Fruit fly (Drosophila melanogaster): ENCODE data around the gene CG15529.

Gene CG15529

DNA sequence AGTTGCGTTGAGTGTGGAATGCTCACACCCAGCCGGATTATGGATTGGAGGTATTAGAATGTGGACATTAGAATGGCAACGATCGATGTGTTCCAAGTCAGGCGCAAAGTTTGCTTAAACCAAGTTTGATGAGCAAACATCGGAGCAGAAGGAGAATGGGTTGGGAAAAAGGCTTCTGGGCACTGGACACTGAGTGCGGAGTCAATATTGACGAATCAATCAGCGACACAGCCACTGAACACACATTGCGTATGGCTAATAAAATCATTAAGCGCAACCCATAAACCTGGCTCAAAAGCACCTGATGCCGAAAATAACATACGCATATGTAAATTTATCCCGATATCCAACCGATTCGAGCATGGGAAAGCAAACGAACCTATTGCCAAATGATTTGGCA, 42.0 kb downstream of the CG15529 start:
- no peak for TF ChIP-seq CG14655 (GFP tag; optimal IDR thresholded peaks at IDR 0.05)
- no peak for TF ChIP-seq CG8301 (tag; optimal IDR thresholded peaks at IDR 0.05)
- no peak for TF ChIP-seq CG34367 (tag; optimal IDR thresholded peaks at IDR 0.05)
- TF ChIP-seq EcR (GFP tag; optimal IDR thresholded peaks at IDR 0.05): no peak
- no peak for TF ChIP-seq fd96Ca (GFP tag; IDR thresholded peaks at IDR 0.05)
- TF ChIP-seq Ets98B (GFP tag; IDR thresholded peaks at IDR 0.05): no peak
- TF ChIP-seq Snoo (tag; optimal IDR thresholded peaks at IDR 0.05): no peak
- TF ChIP-seq CG4496 (GFP tag; IDR thresholded peaks at IDR 0.05): no peak
- no peak for TF ChIP-seq CG8159 (tag; optimal IDR thresholded peaks at IDR 0.05)
- TF ChIP-seq CG9948 (tag; optimal IDR thresholded peaks at IDR 0.05): no peak
- TF ChIP-seq D1 (tag; optimal IDR thresholded peaks at IDR 0.05): no peak
- no peak for TF ChIP-seq CG12605 (GFP tag; IDR thresholded peaks at IDR 0.05)
- TF ChIP-seq rn (GFP tag; IDR thresholded peaks at IDR 0.05): no peak
- no peak for TF ChIP-seq Pif1A (GFP tag; optimal IDR thresholded peaks at IDR 0.05)
- TF ChIP-seq Pif1B (GFP tag; optimal IDR thresholded peaks at IDR 0.05): no peak

- TF ChIP-seq CG8301 (tag; optimal IDR thresholded peaks at IDR 0.05): peak; percentile 23
- peak; percentile 18 for TF ChIP-seq CG15710 (tag; optimal IDR thresholded peaks at IDR 0.05)
- TF ChIP-seq CG13204 (GFP tag; optimal IDR thresholded peaks at IDR 0.05): no peak
- TF ChIP-seq CG14655 (GFP tag; optimal IDR thresholded peaks at IDR 0.05): peak; percentile 14
- TF ChIP-seq CG10348 (GFP tag; IDR thresholded peaks at IDR 0.05): no peak
- no peak for TF ChIP-seq CG8159 (tag; optimal IDR thresholded peaks at IDR 0.05)
- TF ChIP-seq gl (tag; optimal IDR thresholded peaks at IDR 0.05): no peak
- TF ChIP-seq Pif1B (GFP tag; optimal IDR thresholded peaks at IDR 0.05): no peak
- no peak for TF ChIP-seq rn (GFP tag; IDR thresholded peaks at IDR 0.05)
- TF ChIP-seq CG32121 (GFP tag; IDR thresholded peaks at IDR 0.05): peak; percentile 59
- TF ChIP-seq CG17806 (tag; optimal IDR thresholded peaks at IDR 0.05): peak; percentile 3
- TF ChIP-seq CG4496 (GFP tag; IDR thresholded peaks at IDR 0.05): peak; percentile 64
- TF ChIP-seq Ets98B (GFP tag; IDR thresholded peaks at IDR 0.05): peak; percentile 64
- no peak for TF ChIP-seq Snoo (tag; optimal IDR thresholded peaks at IDR 0.05)
- TF ChIP-seq D1 (tag; optimal IDR thresholded peaks at IDR 0.05): no peak
- TF ChIP-seq CG34367 (tag; optimal IDR thresholded peaks at IDR 0.05): no peak
- TF ChIP-seq EcR (GFP tag; optimal IDR thresholded peaks at IDR 0.05): no peak
- TF ChIP-seq Pif1A (GFP tag; optimal IDR thresholded peaks at IDR 0.05): no peak
- TF ChIP-seq CG9948 (tag; optimal IDR thresholded peaks at IDR 0.05): no peak
- TF ChIP-seq fd96Ca (GFP tag; IDR thresholded peaks at IDR 0.05): peak; percentile 64
- no peak for TF ChIP-seq CG12605 (GFP tag; IDR thresholded peaks at IDR 0.05)
Measured at dm6 chr3R:30195606-30196049, 43.8 kb downstream of the CG15529 start.

DNA sequence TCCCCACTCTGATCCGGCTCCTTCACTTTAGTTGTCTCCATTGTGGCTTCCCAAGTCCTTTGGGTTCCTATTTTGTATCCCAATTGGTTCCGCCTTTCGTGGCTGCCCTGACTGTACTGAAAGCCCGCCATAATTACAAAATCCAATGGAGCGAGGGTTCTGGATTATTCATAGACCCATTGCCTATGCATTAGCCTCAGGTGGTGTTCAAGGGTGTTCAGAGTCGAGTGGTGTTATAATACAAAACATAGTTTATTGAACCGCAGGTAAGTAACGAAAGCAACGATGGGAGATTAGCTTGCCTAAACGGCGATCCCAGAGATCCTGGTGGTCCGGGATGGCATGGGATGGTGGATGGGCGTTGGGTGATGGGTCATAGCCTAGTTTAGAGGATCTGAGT, 44.3 kb downstream of the CG15529 start, which contains the start of gene CG15531:
Gene CG15531, minus strand, starts transcription at position 101 of the 400 bp plus-strand sequence.
- TF ChIP-seq D1 (tag; optimal IDR thresholded peaks at IDR 0.05) (no peak), CG15710 (tag; optimal IDR thresholded peaks at IDR 0.05) (no peak), EcR (GFP tag; optimal IDR thresholded peaks at IDR 0.05) (no peak), Ets98B (GFP tag; IDR thresholded peaks at IDR 0.05) (no peak), gl (tag; optimal IDR thresholded peaks at IDR 0.05) (no peak), CG8159 (tag; optimal IDR thresholded peaks at IDR 0.05) (no peak), CG10348 (GFP tag; IDR thresholded peaks at IDR 0.05) (no peak), CG9948 (tag; optimal IDR thresholded peaks at IDR 0.05) (no peak), Pif1B (GFP tag; optimal IDR thresholded peaks at IDR 0.05) (no peak), rn (GFP tag; IDR thresholded peaks at IDR 0.05) (no peak), CG8301 (tag; optimal IDR thresholded peaks at IDR 0.05) (no peak)

DNA sequence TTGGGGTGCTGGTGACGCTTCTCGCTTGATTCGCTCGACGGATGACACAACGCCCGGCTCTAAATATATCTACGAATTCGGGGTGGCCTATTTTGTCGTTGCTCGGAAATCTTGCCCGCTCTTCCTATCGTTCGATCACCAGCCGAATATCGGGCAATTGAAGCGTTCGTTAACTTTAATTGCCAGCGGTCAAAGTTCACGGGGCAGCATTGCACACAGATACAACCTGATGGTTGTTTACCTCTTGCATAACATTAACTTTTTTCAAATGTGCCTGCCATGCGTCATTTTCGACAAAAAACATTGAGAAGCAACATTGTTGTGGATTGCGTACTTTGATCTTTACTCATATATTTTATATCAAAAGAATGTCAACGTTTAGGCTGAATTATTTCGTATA, 45.9 kb downstream of the CG15529 start:
- TF ChIP-seq Ets98B (GFP tag; IDR thresholded peaks at IDR 0.05) (no peak), CG10348 (GFP tag; IDR thresholded peaks at IDR 0.05) (no peak), CG32121 (GFP tag; IDR thresholded peaks at IDR 0.05) (no peak), gl (tag; optimal IDR thresholded peaks at IDR 0.05) (no peak), CG9948 (tag; optimal IDR thresholded peaks at IDR 0.05) (no peak)

DNA sequence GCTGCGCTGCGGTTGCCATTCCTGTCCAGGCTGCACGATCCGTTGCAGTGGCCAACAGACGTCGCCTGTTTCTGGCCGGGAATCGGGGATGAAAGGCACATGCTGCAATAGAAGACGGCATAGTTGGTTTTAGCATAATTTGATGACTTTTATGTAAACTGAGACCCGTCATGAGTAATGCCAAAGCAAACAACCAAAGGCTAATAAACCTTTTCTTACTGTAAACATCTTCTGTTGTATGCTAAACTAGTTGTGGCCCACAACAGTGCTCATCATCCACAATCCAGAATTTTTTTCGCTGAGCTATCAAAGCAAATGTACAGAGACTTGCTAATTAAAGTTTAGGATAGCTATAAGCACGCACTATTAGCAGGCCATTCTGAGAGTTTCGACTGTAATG, 46.9 kb downstream of the CG15529 start:
- TF ChIP-seq CG8159 (tag; optimal IDR thresholded peaks at IDR 0.05) (no peak), CG12605 (GFP tag; IDR thresholded peaks at IDR 0.05) (no peak), CG10348 (GFP tag; IDR thresholded peaks at IDR 0.05) (no peak), EcR (GFP tag; optimal IDR thresholded peaks at IDR 0.05) (no peak), CG34367 (tag; optimal IDR thresholded peaks at IDR 0.05) (no peak), CG13204 (GFP tag; optimal IDR thresholded peaks at IDR 0.05) (no peak), gl (tag; optimal IDR thresholded peaks at IDR 0.05) (no peak), CG15710 (tag; optimal IDR thresholded peaks at IDR 0.05) (no peak), Pif1A (GFP tag; optimal IDR thresholded peaks at IDR 0.05) (no peak), CG8301 (tag; optimal IDR thresholded peaks at IDR 0.05) (no peak), Snoo (tag; optimal IDR thresholded peaks at IDR 0.05) (no peak), Pif1B (GFP tag; optimal IDR thresholded peaks at IDR 0.05) (no peak), CG4496 (GFP tag; IDR thresholded peaks at IDR 0.05) (no peak), fd96Ca (GFP tag; IDR thresholded peaks at IDR 0.05) (no peak), D1 (tag; optimal IDR thresholded peaks at IDR 0.05) (no peak), CG32121 (GFP tag; IDR thresholded peaks at IDR 0.05) (no peak)

dm6 chr3R:30200091-30200698, 48.3 kb downstream of the CG15529 start:
- TF ChIP-seq CG13204 (GFP tag; optimal IDR thresholded peaks at IDR 0.05): no peak
- no peak for TF ChIP-seq fd96Ca (GFP tag; IDR thresholded peaks at IDR 0.05)

Data from whole organism, pupa.